Worm (Caenorhabditis elegans) whole organism, late embryonic: ENCODE data around the gene W02B3.7.

Source experiments
- C08G9.2 ChIP-seq: sonication (generic microtip); optimal IDR thresholded peaks from 2 replicates; lab custom pipeline; 2016; ENCODE audit warnings: mild to moderate bottlenecking, missing genetic modification characterization, moderate library complexity, missing compliant biosample characterization
- T23F11.4 ChIP-seq: fragments of 200-800 bp; sonication (Bioruptor generic); optimal IDR thresholded peaks from 2 replicates; lab custom pipeline; 2018; ENCODE audit warnings: mild to moderate bottlenecking, missing genetic modification characterization, missing compliant biosample characterization
- Y22D7AL.16 ChIP-seq: sonication (generic microtip); optimal IDR thresholded peaks from 2 replicates; lab custom pipeline; 2016; ENCODE audit warnings: missing genetic modification characterization, missing compliant biosample characterization
- ceh-14 ChIP-seq: sonication (generic microtip); optimal IDR thresholded peaks from 2 replicates; lab custom pipeline; 2016; ENCODE audit warnings: missing genotype, missing genetic modification characterization, missing compliant biosample characterization
- ceh-2 ChIP-seq: sonication (generic microtip); optimal IDR thresholded peaks from 2 replicates; lab custom pipeline; 2016; ENCODE audit warnings: missing genotype, missing genetic modification characterization, missing compliant biosample characterization
- ceh-24 ChIP-seq: sonication (generic microtip); optimal IDR thresholded peaks from 2 replicates; lab custom pipeline; 2016; ENCODE audit warnings: mild to moderate bottlenecking, missing genetic modification characterization, missing compliant biosample characterization
- ceh-31 ChIP-seq: sonication (generic microtip); optimal IDR thresholded peaks from 2 replicates; lab custom pipeline; 2016; ENCODE audit warnings: missing genetic modification characterization, missing compliant biosample characterization
- ceh-34 ChIP-seq: sonication (generic microtip); optimal IDR thresholded peaks from 2 replicates; lab custom pipeline; 2016; ENCODE audit warnings: mild to moderate bottlenecking, missing genetic modification characterization, missing compliant biosample characterization
- ceh-6 ChIP-seq: fragments of 200-800 bp; sonication (Bioruptor generic); optimal IDR thresholded peaks from 2 replicates; lab custom pipeline; 2018; ENCODE audit warnings: mild to moderate bottlenecking, missing genetic modification characterization, missing compliant biosample characterization
- dve-1 ChIP-seq: sonication (generic microtip); optimal IDR thresholded peaks from 2 replicates; lab custom pipeline; 2017; ENCODE audit warnings: antibody characterized with exemption, mild to moderate bottlenecking, missing genetic modification characterization, missing compliant biosample characterization
- elt-2 ChIP-seq: sonication (generic microtip); optimal IDR thresholded peaks from 2 replicates; lab custom pipeline; 2016; ENCODE audit warnings: missing genetic modification reagents, missing genetic modification characterization, missing compliant biosample characterization
- elt-4 ChIP-seq: sonication (generic microtip); optimal IDR thresholded peaks from 2 replicates; lab custom pipeline; 2016; ENCODE audit warnings: missing genetic modification characterization, missing compliant biosample characterization
- eyg-1 ChIP-seq: sonication (generic microtip); optimal IDR thresholded peaks from 2 replicates; lab custom pipeline; 2016; ENCODE audit warnings: missing genotype, missing genetic modification characterization, missing compliant biosample characterization
- hlh-30 ChIP-seq: sonication (generic microtip); optimal IDR thresholded peaks from 2 replicates; lab custom pipeline; 2017; ENCODE audit warnings: antibody characterized with exemption, missing genetic modification characterization, missing compliant biosample characterization; ENCODE audit not compliant: insufficient read depth
- hlh-6 ChIP-seq: sonication (generic microtip); optimal IDR thresholded peaks from 2 replicates; lab custom pipeline; 2016; ENCODE audit warnings: missing genotype, missing genetic modification characterization, missing compliant biosample characterization
- lim-6 ChIP-seq: sonication (generic microtip); optimal IDR thresholded peaks from 2 replicates; lab custom pipeline; 2016; ENCODE audit warnings: missing genetic modification characterization, missing compliant biosample characterization
- madf-2 ChIP-seq: sonication (generic microtip); optimal IDR thresholded peaks from 2 replicates; lab custom pipeline; 2017; ENCODE audit warnings: missing genetic modification characterization, missing compliant biosample characterization
- nfya-1 ChIP-seq: sonication (generic microtip); optimal IDR thresholded peaks from 2 replicates; lab custom pipeline; 2017; ENCODE audit warnings: missing genetic modification characterization, mild to moderate bottlenecking, missing compliant biosample characterization, antibody characterized with exemption, moderate library complexity
- npax-4 ChIP-seq: sonication (generic microtip); optimal IDR thresholded peaks from 2 replicates; lab custom pipeline; 2016; ENCODE audit warnings: missing genetic modification characterization, missing compliant biosample characterization
- pqm-1 ChIP-seq: sonication (generic microtip); optimal IDR thresholded peaks from 2 replicates; lab custom pipeline; 2016; ENCODE audit warnings: missing genetic modification characterization, missing compliant biosample characterization
- ref-2 ChIP-seq: sonication (generic microtip); optimal IDR thresholded peaks from 2 replicates; lab custom pipeline; 2016; ENCODE audit warnings: missing genetic modification characterization, missing compliant biosample characterization
- sdc-2 ChIP-seq: sonication (generic microtip); optimal IDR thresholded peaks from 2 replicates; lab custom pipeline; 2016; ENCODE audit warnings: missing genotype, missing genetic modification characterization, missing compliant biosample characterization
- sox-2 ChIP-seq: fragments of 200-800 bp; sonication (Bioruptor generic); IDR thresholded peaks from 2 replicates; pipeline ENCODE4 v1.3.6; 2022; ENCODE audit warnings: missing genetic modification reagents, missing genetic modification characterization, missing compliant biosample characterization
- unc-3 ChIP-seq, 2 experiments: fragments of 200-800 bp in 1 of 2; sonication (Bioruptor generic) in 1 of 2; sonication (generic microtip) in 1 of 2; conservative IDR thresholded peaks in 1 of 2; optimal IDR thresholded peaks in 1 of 2; 2 replicates each; pipeline versions ENCODE4 v1.3.6 to Lab custom; 2016 to 2022; ENCODE audit warnings: missing compliant biosample characterization in 2 of 2, missing genetic modification characterization in 2 of 2, missing genetic modification reagents in 1 of 2
- unc-42 ChIP-seq: sonication (generic microtip); optimal IDR thresholded peaks from 2 replicates; lab custom pipeline; 2016; ENCODE audit warnings: missing genotype, missing genetic modification characterization, missing compliant biosample characterization
- unc-86 ChIP-seq: sonication (generic microtip); optimal IDR thresholded peaks from 2 replicates; lab custom pipeline; 2016; ENCODE audit warnings: missing genetic modification characterization, missing compliant biosample characterization
- zip-5 ChIP-seq: sonication (generic microtip); optimal IDR thresholded peaks from 2 replicates; lab custom pipeline; 2016; ENCODE audit warnings: missing genetic modification characterization, missing compliant biosample characterization

W02B3.7 gene

ce11 chrIII:665173-665757, 26.6 kb downstream of the W02B3.7 start, which contains the start of gene C09F5.3:
TSS of gene C09F5.3 (minus strand) at chrIII:665266.
- TF ChIP-seq ceh-14 (tag; lab: Kevin White, UChicago) (peak; percentile 9), unc-42 (tag; lab: Kevin White, UChicago) (peak; percentile 8), npax-4 (tag; lab: Kevin White, UChicago) (no peak), ceh-2 (tag; lab: Kevin White, UChicago) (no peak), unc-3 (GFP tag; conservative IDR thresholded peaks at IDR 0.05; lab: Robert Waterston, UW) (peak; percentile 92), unc-3 (tag; optimal IDR thresholded peaks at IDR 0.05; lab: Kevin White, UChicago) (peak; percentile 98)

DNA sequence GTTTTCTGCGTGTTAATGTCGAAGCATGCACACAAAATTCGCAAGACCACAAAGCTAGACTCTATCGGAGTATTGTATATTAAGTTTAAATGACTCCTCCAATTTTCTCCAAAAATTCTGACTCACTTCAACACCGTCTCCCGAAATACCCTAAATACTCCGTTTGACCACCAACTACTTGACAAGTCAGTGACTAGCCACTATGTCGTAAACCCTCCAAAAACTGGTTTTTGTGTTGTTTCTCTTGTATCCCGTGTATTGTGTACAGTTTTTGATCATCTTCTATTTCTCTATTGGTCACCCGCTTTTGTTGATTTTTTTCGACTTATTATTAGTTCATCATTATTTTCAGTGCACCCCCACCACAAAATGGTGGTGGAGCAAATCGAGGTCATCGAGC, 33.5 kb downstream of the W02B3.7 start, which contains the start of gene C09F5.1:
Gene C09F5.1 (plus strand): TSS at position 353 of the 400 bp plus-strand sequence.
- TF ChIP-seq nfya-1 (tag; lab: Kevin White, UChicago) (peak; percentile 6), elt-4 (no peak)

DNA sequence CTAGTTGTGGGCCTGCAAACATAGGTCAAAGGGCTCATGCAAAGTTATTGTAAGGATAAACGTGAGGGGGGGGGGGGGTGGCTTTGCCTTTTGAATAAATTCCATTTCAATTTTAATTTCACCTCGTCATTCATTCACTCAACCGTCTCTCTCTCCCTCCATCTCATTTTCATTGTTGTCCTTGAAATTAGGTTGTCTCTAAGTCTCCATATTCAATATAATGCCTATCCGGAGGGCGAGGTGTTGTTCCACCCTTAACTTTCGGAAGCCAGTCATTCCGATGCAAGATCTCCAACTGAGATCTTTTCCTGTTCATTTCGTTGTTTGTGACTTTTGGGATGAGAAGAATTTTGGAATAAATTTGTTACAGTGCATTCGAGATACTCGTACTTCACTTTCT, 34.6 kb downstream of the W02B3.7 start:
- TF ChIP-seq eyg-1: no peak
- peak; percentile 6 for TF ChIP-seq unc-42 (tag; lab: Kevin White, UChicago)
- TF ChIP-seq, all 69 proteins: peak for 1

DNA sequence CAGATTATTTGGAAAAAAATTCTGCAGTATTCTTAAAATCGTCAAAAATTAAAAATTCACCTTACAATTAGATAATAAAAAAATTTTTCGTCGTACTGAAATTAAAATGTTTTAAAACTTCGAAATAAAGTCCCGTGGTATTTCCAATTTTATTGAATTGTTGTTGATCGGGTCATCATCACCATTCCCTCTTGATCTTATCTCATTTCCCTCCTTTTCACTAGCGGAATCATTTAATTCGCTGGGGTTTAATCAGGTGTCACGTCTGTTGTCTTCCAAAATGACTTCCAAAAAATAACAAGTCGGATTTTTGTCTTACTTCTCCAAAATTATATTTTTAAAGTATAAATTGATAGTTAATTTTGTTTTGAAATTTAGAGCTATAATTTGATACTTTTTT, 35.2 kb downstream of the W02B3.7 start:
- TF ChIP-seq unc-3 (GFP tag; conservative IDR thresholded peaks at IDR 0.05; lab: Robert Waterston, UW): no peak
- no peak for TF ChIP-seq unc-3 (tag; optimal IDR thresholded peaks at IDR 0.05; lab: Kevin White, UChicago)
- no peak for TF ChIP-seq sdc-2 (tag; lab: Kevin White, UChicago)
- TF ChIP-seq madf-2: no peak
- TF ChIP-seq ceh-31: no peak
- TF ChIP-seq, all 69 proteins: peak for 0

DNA sequence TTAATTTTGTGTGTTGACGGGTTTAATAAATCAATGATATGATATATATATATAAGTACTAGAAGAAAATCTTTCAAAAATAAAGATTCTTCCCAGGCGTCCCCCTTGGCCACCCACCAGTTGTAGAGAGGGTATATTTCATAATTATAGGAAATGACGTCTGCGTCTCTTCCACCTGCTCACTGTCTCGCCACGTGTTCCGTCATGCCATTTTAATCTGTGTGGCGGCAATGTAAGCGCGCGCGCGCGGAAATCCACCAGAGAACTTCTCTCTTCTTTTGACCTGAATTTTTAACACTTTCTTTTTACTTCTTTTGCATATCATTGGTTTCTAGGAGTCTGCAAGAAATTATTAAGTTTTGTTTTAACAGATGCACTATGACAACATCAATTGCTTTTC, 37.5 kb downstream of the W02B3.7 start:
- no peak for TF ChIP-seq unc-86 (tag; lab: Kevin White, UChicago)
- TF ChIP-seq unc-3 (GFP tag; conservative IDR thresholded peaks at IDR 0.05; lab: Robert Waterston, UW): no peak
- TF ChIP-seq unc-3 (tag; optimal IDR thresholded peaks at IDR 0.05; lab: Kevin White, UChicago): no peak
- no peak for TF ChIP-seq Y22D7AL.16
- peak; percentile 22 for TF ChIP-seq ref-2 (tag; lab: Kevin White, UChicago)
- peak; percentile 4 for TF ChIP-seq hlh-30

DNA sequence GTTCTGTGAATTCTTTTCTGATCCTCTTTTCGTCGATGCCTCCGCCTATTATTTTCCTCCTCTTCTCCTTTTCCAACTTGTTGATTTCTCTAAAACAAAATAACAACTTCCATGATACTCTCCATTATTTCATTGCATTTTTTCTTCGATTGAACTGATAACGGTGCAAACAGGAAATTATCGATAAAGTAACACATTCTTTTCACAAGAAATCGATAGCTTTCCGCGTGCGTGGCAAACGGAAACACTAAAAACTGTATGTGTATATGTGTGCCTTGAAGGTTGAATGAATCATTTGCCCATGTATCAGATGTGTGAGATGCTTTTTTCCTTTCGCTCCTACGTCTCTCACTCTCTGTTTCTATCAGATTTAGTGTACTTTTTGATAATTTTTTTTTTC, 40.2 kb downstream of the W02B3.7 start:
- TF ChIP-seq sox-2 (GFP tag; lab: Robert Waterston, UW) (no peak), elt-2 (tag; lab: Kevin White, UChicago) (peak; percentile 16)

ce11 chrIII:650539-650938, 41.3 kb downstream of the W02B3.7 start:
- TF ChIP-seq pqm-1 (tag; lab: Kevin White, UChicago): no peak
- no peak for TF ChIP-seq ceh-6 (GFP tag; lab: Kevin White, UChicago)
- no peak for TF ChIP-seq nfya-1 (tag; lab: Kevin White, UChicago)
- no peak for TF ChIP-seq ceh-34
- TF ChIP-seq T23F11.4 (GFP tag; lab: Kevin White, UChicago): no peak
- TF ChIP-seq hlh-30: no peak
- TF ChIP-seq hlh-6: no peak
- no peak for TF ChIP-seq ceh-24 (tag; lab: Kevin White, UChicago)
- TF ChIP-seq ceh-2 (tag; lab: Kevin White, UChicago): no peak
- TF ChIP-seq lim-6 (tag; lab: Kevin White, UChicago): no peak
- TF ChIP-seq zip-5 (tag; lab: Kevin White, UChicago): no peak
- no peak for TF ChIP-seq C08G9.2 (tag; lab: Kevin White, UChicago)
- TF ChIP-seq elt-2 (tag; lab: Kevin White, UChicago): no peak
- TF ChIP-seq unc-42 (tag; lab: Kevin White, UChicago): no peak
- no peak for TF ChIP-seq dve-1 (tag; lab: Kevin White, UChicago)
- TF ChIP-seq, all 69 proteins: peak for 0
